Worm (Caenorhabditis elegans): Measurements from ENCODE around the gene nhr-271.
A peak's percentile ranks its signal among the peaks of the same experiment; 100 is the strongest.

The nhr-271 gene

ce11 chrV:16591992-16592798 lies 11.9 kb upstream of the nhr-271 start, which contains the start of gene srh-269 (continued):
- TF ChIP-seq F37B4.10 (GFP tag; IDR thresholded peaks at IDR 0.05) = 0 out of 2 replicates have a peak, but pooled peaks have one; percentile 22
- TF ChIP-seq xnd-1 (tag; optimal IDR thresholded peaks at IDR 0.05) = no peak
- TF ChIP-seq lag-1 (GFP tag; IDR thresholded peaks at IDR 0.05) = no peak
- TF ChIP-seq cebp-2 (GFP tag; IDR thresholded peaks at IDR 0.05) = peak; percentile 87; the same call in 1 of the 2 replicates
- TF ChIP-seq T07F8.4 (tag; optimal IDR thresholded peaks at IDR 0.05) = peak; percentile 78
- TF ChIP-seq sptf-2 (GFP tag; optimal IDR thresholded peaks at IDR 0.05) = no peak
- peak; percentile 35; the same call in 1 of the 2 replicates for TF ChIP-seq hmg-20 (GFP tag; IDR thresholded peaks at IDR 0.05)
- TF ChIP-seq nfyb-1 (GFP tag; IDR thresholded peaks at IDR 0.05) = peak; percentile 95
- TF ChIP-seq sdz-38 (tag; optimal IDR thresholded peaks at IDR 0.05) = no peak
- peak; percentile 87 for TF ChIP-seq him-1 (tag; optimal IDR thresholded peaks at IDR 0.05)
- TF ChIP-seq Y53F4B.3 (GFP tag; IDR thresholded peaks at IDR 0.05) = no peak
- TF ChIP-seq aptf-3 (GFP tag; IDR thresholded peaks at IDR 0.05) = 0 out of 2 replicates have a peak, but pooled peaks have one; percentile 74
- no peak for TF ChIP-seq lin-40 (tag; optimal IDR thresholded peaks at IDR 0.05)
- peak; percentile 29 for TF ChIP-seq F22D6.2 (tag; optimal IDR thresholded peaks at IDR 0.05)
- no peak for TF ChIP-seq ceh-91 (GFP tag; IDR thresholded peaks at IDR 0.05)
- TF ChIP-seq hrde-1 (tag; optimal IDR thresholded peaks at IDR 0.05; ENCODE audit: borderline replicate concordance) = peak; percentile 7
- peak; percentile 81 for TF ChIP-seq ztf-26 (tag; optimal IDR thresholded peaks at IDR 0.05)
- peak; percentile 53 for TF ChIP-seq attf-5 (GFP tag; optimal IDR thresholded peaks at IDR 0.05)
- TF ChIP-seq rec-8 (tag; optimal IDR thresholded peaks at IDR 0.05) = peak in 1 of 2 experiments; percentile 39
- peak; percentile 23; the same call in 1 of the 2 replicates for TF ChIP-seq F33H1.4 (GFP tag; IDR thresholded peaks at IDR 0.05)
- TF ChIP-seq nhr-80 (tag; optimal IDR thresholded peaks at IDR 0.05) = peak; percentile 88
- TF ChIP-seq Y56A3A.18 (GFP tag; IDR thresholded peaks at IDR 0.05) = peak; percentile 98
- peak; percentile 87 for TF ChIP-seq let-526 (GFP tag; IDR thresholded peaks at IDR 0.05)
- TF ChIP-seq tbx-9 (tag; optimal IDR thresholded peaks at IDR 0.05; ENCODE audit: borderline replicate concordance) = peak; percentile 46
- TF ChIP-seq nhr-27 (tag; optimal IDR thresholded peaks at IDR 0.05) = no peak
- TF ChIP-seq chd-7 (tag; optimal IDR thresholded peaks at IDR 0.05) = peak; percentile 93
- TF ChIP-seq zim-3 (tag; optimal IDR thresholded peaks at IDR 0.05) = peak; percentile 86
- TF ChIP-seq ceh-100 (GFP tag; IDR thresholded peaks at IDR 0.05) = peak; percentile 75
- TF ChIP-seq madf-8 (GFP tag; conservative IDR thresholded peaks at IDR 0.05) = 0 out of 2 replicates have a peak, but pooled peaks have one; percentile 17
- TF ChIP-seq snpc-1.3 (tag; optimal IDR thresholded peaks at IDR 0.05; ENCODE audit: insufficient read depth) = peak; percentile 72
- peak; percentile 91 for TF ChIP-seq ets-4 (GFP tag; optimal IDR thresholded peaks at IDR 0.05)
- peak; percentile 63 for TF ChIP-seq lir-1 (GFP tag; conservative IDR thresholded peaks at IDR 0.05)
- TF ChIP-seq Y53G8AR.9 (GFP tag; conservative IDR thresholded peaks at IDR 0.05) = peak; percentile 96
- peak; percentile 56 for TF ChIP-seq mxl-1 (tag; optimal IDR thresholded peaks at IDR 0.05)
- peak; percentile 82 for TF ChIP-seq rpc-1 (optimal IDR thresholded peaks at IDR 0.05)
- TF ChIP-seq rpc-1 (tag; optimal IDR thresholded peaks at IDR 0.05) = peak; percentile 97
- TF ChIP-seq tlf-1 (GFP tag; optimal IDR thresholded peaks at IDR 0.05) = peak; percentile 70
- TF ChIP-seq B0336.3 (GFP tag; IDR thresholded peaks at IDR 0.05) = peak; percentile 92
- TF ChIP-seq ccch-3 (GFP tag; optimal IDR thresholded peaks at IDR 0.05) = no peak
- no peak for TF ChIP-seq bed-1 (GFP tag; IDR thresholded peaks at IDR 0.05)
- TF ChIP-seq F57A8.1 (GFP tag; optimal IDR thresholded peaks at IDR 0.05) = no peak
- TF ChIP-seq nhr-90 (tag; optimal IDR thresholded peaks at IDR 0.05) = peak; percentile 64
- peak; percentile 68 for TF ChIP-seq D2030.7 (GFP tag; IDR thresholded peaks at IDR 0.05)
- peak; percentile 95 for TF ChIP-seq tbp1 (GFP tag; optimal IDR thresholded peaks at IDR 0.05)
- peak; percentile 51 for TF ChIP-seq snpc-4 (GFP tag; optimal IDR thresholded peaks at IDR 0.05)
- peak; percentile 30 to 86 (median 58) for TF ChIP-seq snpc-4 (tag; optimal IDR thresholded peaks at IDR 0.05)
- TF ChIP-seq unc-62 (GFP tag; optimal IDR thresholded peaks at IDR 0.05) = no peak

Measured in whole organism, young adult.